Worm (Caenorhabditis elegans) whole organism, L4/young adult: Measurements from ENCODE around the gene F56C9.10.

Experiments
- W03F9.2 ChIP-seq: fragments of 150-350 bp; optimal IDR thresholded peaks from 2 replicates; lab custom pipeline; 2014; ENCODE audit warnings: missing biosample characterization, missing genetic modification characterization
- dao-5 ChIP-seq: sonication (generic microtip); optimal IDR thresholded peaks from 2 replicates; lab custom pipeline; 2016; ENCODE audit warnings: missing genotype, missing genetic modification characterization, moderate library complexity, missing compliant biosample characterization
- him-1 ChIP-seq: sonication (generic microtip); optimal IDR thresholded peaks from 2 replicates; lab custom pipeline; 2016; ENCODE audit warnings: missing genotype, missing genetic modification reagents, missing genetic modification characterization, missing compliant biosample characterization

Gene F56C9.10

ce11 chrIII:7335220-7335619 is at the start of gene F56C9.10:
F56C9.10 (minus strand) TSS chrIII:7335316.
- TF ChIP-seq dao-5 (tag; lab: Kevin White, UChicago) (no peak), W03F9.2 (tag; lab: Kevin White, UChicago) (peak; percentile 85)

- TF ChIP-seq him-1 (tag; lab: Kevin White, UChicago): no peak
- no peak for TF ChIP-seq W03F9.2 (tag; lab: Kevin White, UChicago)
- TF ChIP-seq dao-5 (tag; lab: Kevin White, UChicago): no peak
Measured at ce11 chrIII:7383733-7384132, 48.6 kb upstream of the F56C9.10 start, which contains the start of gene tbp-1. tbp-1 (plus strand) TSS chrIII:7384033.

ce11 chrIII:7381546-7382171 is 46.5 kb upstream of the F56C9.10 start, which contains the start of the genes hmg-4 and T20B12.3:
hmg-4 (minus strand) TSS chrIII:7381596.
T20B12.3 (plus strand) TSS chrIII:7382115.
- no peak for TF ChIP-seq him-1 (tag; lab: Kevin White, UChicago)
- TF ChIP-seq W03F9.2 (tag; lab: Kevin White, UChicago): peak; percentile 42

DNA sequence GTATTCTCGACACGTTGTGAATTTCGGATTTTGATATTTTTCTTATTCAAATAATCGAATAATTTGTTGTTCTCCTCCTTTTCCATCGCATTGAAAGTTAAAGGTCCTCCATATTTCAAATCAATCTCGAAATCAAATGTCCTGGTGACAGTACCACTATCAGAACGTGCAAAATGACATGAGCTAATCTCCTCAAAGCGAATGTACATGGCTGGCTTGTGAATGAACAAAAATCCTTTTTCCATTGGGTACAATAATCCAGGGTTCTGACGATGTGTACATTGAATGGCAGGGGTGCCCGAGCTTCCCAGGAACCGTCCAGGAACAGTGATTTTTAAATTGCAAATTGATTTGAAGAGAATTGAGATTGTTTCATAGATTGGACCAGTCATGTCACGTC is 45.0 kb upstream of the F56C9.10 start:
- TF ChIP-seq him-1 (tag; lab: Kevin White, UChicago) (no peak), W03F9.2 (tag; lab: Kevin White, UChicago) (no peak), dao-5 (tag; lab: Kevin White, UChicago) (no peak)

- no peak for TF ChIP-seq dao-5 (tag; lab: Kevin White, UChicago)
- no peak for TF ChIP-seq him-1 (tag; lab: Kevin White, UChicago)
- no peak for TF ChIP-seq W03F9.2 (tag; lab: Kevin White, UChicago)
Measured at ce11 chrIII:7378945-7379344, 43.8 kb upstream of the F56C9.10 start, which contains the start of gene T20B12.7. T20B12.7 (minus strand) TSS chrIII:7379045.

- no peak for TF ChIP-seq W03F9.2 (tag; lab: Kevin White, UChicago)
- no peak for TF ChIP-seq him-1 (tag; lab: Kevin White, UChicago)
- no peak for TF ChIP-seq dao-5 (tag; lab: Kevin White, UChicago)
Measured at ce11 chrIII:7378522-7378921, 43.4 kb upstream of the F56C9.10 start.

DNA sequence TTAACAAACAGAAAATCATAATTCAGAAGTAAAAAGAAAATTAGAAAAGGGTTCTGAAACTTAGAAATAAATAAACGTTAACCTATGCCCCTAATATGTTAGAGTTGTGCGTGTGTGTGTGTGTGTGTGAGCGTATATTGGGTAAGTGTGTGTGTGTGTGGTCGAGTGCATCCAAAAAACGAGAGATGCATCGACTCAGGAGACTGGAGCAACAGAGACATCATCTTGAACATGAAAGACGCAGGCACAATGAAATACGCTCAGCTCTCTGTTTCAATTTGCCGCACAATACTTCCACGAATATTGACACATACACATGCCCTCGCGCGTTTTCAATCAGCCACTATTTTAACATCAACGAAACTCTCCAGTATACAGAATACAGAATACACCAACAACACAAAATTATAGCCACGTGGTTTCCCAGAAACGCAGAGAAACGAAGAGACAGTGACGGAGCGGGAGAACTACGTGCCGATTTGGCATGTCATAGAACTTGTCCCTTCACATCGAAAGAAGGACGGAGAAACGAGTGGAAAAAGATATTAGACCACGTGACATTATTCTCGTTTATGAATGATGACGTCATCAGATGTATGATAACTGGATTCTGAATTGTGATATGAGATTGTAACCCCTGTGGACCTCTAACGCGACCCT is 41.2 kb upstream of the F56C9.10 start:
- no peak for TF ChIP-seq dao-5 (tag; lab: Kevin White, UChicago)
- no peak for TF ChIP-seq him-1 (tag; lab: Kevin White, UChicago)
- TF ChIP-seq W03F9.2 (tag; lab: Kevin White, UChicago): no peak

ce11 chrIII:7375434-7375833 is 40.3 kb upstream of the F56C9.10 start:
- no peak for TF ChIP-seq dao-5 (tag; lab: Kevin White, UChicago)
- TF ChIP-seq him-1 (tag; lab: Kevin White, UChicago): no peak
- no peak for TF ChIP-seq W03F9.2 (tag; lab: Kevin White, UChicago)

ce11 chrIII:7374681-7375271 is 39.7 kb upstream of the F56C9.10 start, which contains the start of gene mml-1:
mml-1 (minus strand) TSS chrIII:7374731.
- no peak for TF ChIP-seq dao-5 (tag; lab: Kevin White, UChicago)
- no peak for TF ChIP-seq him-1 (tag; lab: Kevin White, UChicago)
- TF ChIP-seq W03F9.2 (tag; lab: Kevin White, UChicago): no peak

DNA sequence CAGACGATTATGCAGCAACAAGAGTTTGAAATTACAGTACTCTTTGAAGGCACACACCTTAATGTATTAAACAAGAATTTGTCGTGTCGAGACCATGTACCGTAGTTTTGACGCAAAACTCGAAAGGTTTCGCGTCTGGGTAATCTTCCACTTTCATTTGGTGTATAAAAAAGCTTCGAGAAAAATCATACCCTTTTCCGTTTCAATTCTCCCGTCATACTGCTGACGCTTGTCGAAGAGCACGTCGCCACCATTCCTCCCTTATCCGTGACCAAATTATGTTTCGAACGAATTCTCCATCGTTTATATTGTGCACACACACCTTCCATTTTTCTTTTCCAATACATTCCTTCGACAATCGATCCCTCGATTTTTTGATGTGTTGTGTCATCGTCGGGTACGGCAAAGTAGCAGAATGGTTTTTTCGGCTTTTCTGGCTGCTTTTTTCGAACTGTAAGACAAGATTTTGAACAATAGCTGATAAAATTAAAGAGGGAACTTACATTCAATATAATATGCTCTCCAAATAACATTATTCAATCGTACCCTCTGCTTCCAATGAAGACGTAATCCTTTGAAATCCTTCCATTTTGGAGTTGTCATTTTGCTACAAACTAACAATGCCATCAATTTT is 38.8 kb upstream of the F56C9.10 start:
- no peak for TF ChIP-seq him-1 (tag; lab: Kevin White, UChicago)
- TF ChIP-seq dao-5 (tag; lab: Kevin White, UChicago): no peak
- no peak for TF ChIP-seq W03F9.2 (tag; lab: Kevin White, UChicago)

- TF ChIP-seq dao-5 (tag; lab: Kevin White, UChicago): no peak
- no peak for TF ChIP-seq him-1 (tag; lab: Kevin White, UChicago)
- TF ChIP-seq W03F9.2 (tag; lab: Kevin White, UChicago): no peak
Measured at ce11 chrIII:7370569-7370968, 35.5 kb upstream of the F56C9.10 start.

DNA sequence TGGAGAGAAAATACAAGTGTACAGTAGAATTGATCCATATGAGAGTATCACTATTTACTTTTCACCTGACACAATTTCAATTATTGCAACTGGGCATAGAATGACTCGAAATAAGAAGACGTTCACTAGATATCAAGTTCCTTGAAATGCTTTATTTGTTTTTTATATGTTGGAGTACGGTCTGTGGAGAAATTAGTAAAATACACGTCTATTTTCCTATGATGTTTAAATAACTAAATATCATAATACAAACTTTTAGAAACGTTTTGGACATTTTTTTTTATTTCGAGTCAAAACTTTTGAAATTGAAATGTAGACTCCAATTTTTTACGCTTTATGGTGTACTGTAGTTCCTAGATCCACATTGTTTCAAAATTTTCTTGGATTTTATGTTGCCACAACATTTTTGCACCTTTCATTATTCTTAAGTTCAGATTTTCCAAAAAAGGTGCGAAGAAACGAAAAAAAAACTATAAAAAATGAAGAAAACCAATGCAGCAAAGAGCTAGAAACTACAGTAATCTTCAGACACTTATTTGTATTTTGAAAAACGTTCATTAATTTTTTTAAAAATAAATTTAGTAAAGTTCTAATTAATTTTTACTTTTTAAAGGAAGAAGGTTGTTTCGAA is 34.4 kb upstream of the F56C9.10 start:
- TF ChIP-seq him-1 (tag; lab: Kevin White, UChicago): no peak
- no peak for TF ChIP-seq W03F9.2 (tag; lab: Kevin White, UChicago)
- TF ChIP-seq dao-5 (tag; lab: Kevin White, UChicago): no peak
